Worm (Caenorhabditis elegans): ENCODE measurements around the gene Y37D8A.4.
"Not testable (repeated sequence)": the region's sequence is repeated elsewhere in the genome, so short reads cannot be mapped to it uniquely, and the experiment has no call there.

Y37D8A.4 gene

DNA sequence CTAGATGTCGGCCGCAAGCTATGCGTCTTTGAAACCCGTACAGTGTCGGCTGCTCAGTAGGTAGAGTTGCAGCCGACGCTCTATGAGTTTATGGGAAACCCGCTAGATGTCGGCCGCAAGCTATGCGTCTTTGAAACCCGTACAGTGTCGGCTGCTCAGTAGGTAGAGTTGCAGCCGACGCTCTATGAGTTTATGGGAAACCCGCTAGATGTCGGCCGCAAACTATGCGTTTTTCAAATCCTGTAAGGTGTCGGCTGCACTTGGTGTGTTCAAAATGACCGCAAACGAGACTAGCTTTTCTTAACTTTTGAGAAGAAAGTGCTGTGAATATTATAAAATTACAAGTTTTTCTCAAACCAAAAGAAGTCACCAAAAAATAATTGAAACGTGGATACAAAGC is 9.4 kb upstream of the Y37D8A.4 start:
- peak in 1 of 2 experiments; percentile 30 for TF ChIP-seq unc-62 (GFP tag; optimal IDR thresholded peaks at IDR 0.05 in 1 of 2)
- TF ChIP-seq unc-62 (tag; optimal IDR thresholded peaks at IDR 0.05) = not testable (repeated sequence)

DNA sequence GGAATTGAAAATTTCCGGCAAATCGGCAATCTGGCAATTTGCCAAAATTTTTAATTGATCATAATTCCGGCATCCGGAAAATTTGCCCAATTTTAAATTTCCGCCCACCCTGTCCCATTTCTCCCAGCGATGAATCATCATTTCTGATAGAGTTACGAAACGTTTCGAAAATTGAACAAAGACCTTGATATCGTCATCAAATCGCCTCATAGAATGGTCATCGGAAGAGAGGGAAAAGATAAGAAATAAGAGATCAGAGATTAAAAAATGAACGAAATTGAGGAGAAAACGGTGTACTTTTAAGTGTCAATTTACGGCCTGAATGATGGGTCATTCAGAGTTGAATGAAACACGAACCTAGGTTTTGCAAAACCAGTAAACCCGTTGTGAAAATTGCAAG is 8.9 kb upstream of the Y37D8A.4 start:
- no peak for TF ChIP-seq spr-1 (tag; optimal IDR thresholded peaks at IDR 0.05)
- no peak for TF ChIP-seq snpc-4 (tag; optimal IDR thresholded peaks at IDR 0.05)
- peak; percentile 73 for TF ChIP-seq dve-1 (tag; optimal IDR thresholded peaks at IDR 0.05; ENCODE audit: insufficient read depth)
- no peak for TF ChIP-seq nhr-48 (tag; optimal IDR thresholded peaks at IDR 0.05)
- TF ChIP-seq R02D3.7 (tag; optimal IDR thresholded peaks at IDR 0.05) = no peak
- no peak for TF ChIP-seq skn-1 (tag; optimal IDR thresholded peaks at IDR 0.05)
- no peak for TF ChIP-seq nhr-76 (tag; optimal IDR thresholded peaks at IDR 0.05)
- TF ChIP-seq pqm-1 (tag; optimal IDR thresholded peaks at IDR 0.05) = no peak
- peak; percentile 51 for TF ChIP-seq hlh-11 (tag; optimal IDR thresholded peaks at IDR 0.05)
- TF ChIP-seq F26F4.8 (GFP tag; conservative IDR thresholded peaks at IDR 0.05) = no peak
- no peak for TF ChIP-seq zfp-3 (GFP tag; conservative IDR thresholded peaks at IDR 0.05)
- TF ChIP-seq lin-13 (GFP tag; optimal IDR thresholded peaks at IDR 0.05) = peak; percentile 57
- no peak for TF ChIP-seq nhr-77 (tag; optimal IDR thresholded peaks at IDR 0.05)
- TF ChIP-seq aha-1 (tag) = peak; percentile 55
- TF ChIP-seq dpl-1 (GFP tag; optimal IDR thresholded peaks at IDR 0.05) = peak; percentile 3
- no peak for TF ChIP-seq lir-3 (tag; optimal IDR thresholded peaks at IDR 0.05)
- TF ChIP-seq ceh-32 (tag; optimal IDR thresholded peaks at IDR 0.05; ENCODE audit: poor library complexity) = no peak
- TF ChIP-seq mxl-2 (GFP tag; conservative IDR thresholded peaks at IDR 0.05) = no peak
- TF ChIP-seq lin-1 (GFP tag; IDR thresholded peaks at IDR 0.05) = no peak
- TF ChIP-seq dmd-6 (GFP tag; IDR thresholded peaks at IDR 0.05) = peak; percentile 69
- no peak for TF ChIP-seq lsy-2 (tag; optimal IDR thresholded peaks at IDR 0.05)
- TF ChIP-seq nhr-28 (tag; optimal IDR thresholded peaks at IDR 0.05) = peak; percentile 52

DNA sequence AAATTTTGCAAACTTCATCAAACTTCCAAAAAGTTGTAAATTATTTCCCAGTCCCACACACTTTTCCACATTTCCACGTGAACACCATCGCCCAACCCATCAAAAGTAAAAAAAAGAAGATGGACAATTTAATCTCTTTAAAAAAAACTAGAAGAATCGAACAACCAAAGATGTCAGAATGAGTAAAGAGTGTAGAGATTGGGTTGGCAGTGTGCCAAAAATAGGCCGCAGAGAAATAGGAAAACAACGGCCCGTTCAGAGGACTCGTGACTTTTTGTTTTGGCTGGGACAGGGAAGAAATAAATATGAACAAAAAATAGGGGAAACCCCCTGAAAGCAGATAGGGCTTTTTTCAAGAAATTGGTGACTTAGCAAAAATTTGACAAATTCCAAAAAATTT is 4.1 kb upstream of the Y37D8A.4 start:
- 0 out of 2 replicates have a peak, but pooled peaks have one; percentile 44 for TF ChIP-seq ceh-20 (GFP tag; IDR thresholded peaks at IDR 0.05)
- peak in 1 of 2 experiments; percentile 48 for TF ChIP-seq lsy-2 (tag; optimal IDR thresholded peaks at IDR 0.05)
- TF ChIP-seq mep-1 (tag; optimal IDR thresholded peaks at IDR 0.05) = peak; percentile 19
- TF ChIP-seq madf-5 (GFP tag; IDR thresholded peaks at IDR 0.05) = no peak
- TF ChIP-seq hif-1 (tag; optimal IDR thresholded peaks at IDR 0.05) = peak in 1 of 2 experiments; percentile 9
- TF ChIP-seq mdl-1 (tag; optimal IDR thresholded peaks at IDR 0.05) = peak; percentile 48 to 82
- TF ChIP-seq tra-1 (GFP tag; IDR thresholded peaks at IDR 0.05) = peak; percentile 65; the same call in 1 of the 2 replicates
- peak; percentile 61 for TF ChIP-seq cey-2 (tag; optimal IDR thresholded peaks at IDR 0.05; ENCODE audit: borderline replicate concordance, insufficient read depth)
- peak; percentile 49 for TF ChIP-seq nhr-28 (tag; optimal IDR thresholded peaks at IDR 0.05)
- no peak for TF ChIP-seq ZK337.2 (GFP tag; IDR thresholded peaks at IDR 0.05)
- TF ChIP-seq dmd-6 (GFP tag; IDR thresholded peaks at IDR 0.05) = peak; percentile 69
- TF ChIP-seq nhr-48 (tag; optimal IDR thresholded peaks at IDR 0.05) = peak; percentile 50
- no peak for TF ChIP-seq spr-3 (GFP tag; optimal IDR thresholded peaks at IDR 0.05)
- peak; percentile 75 for TF ChIP-seq hlh-30 (tag; optimal IDR thresholded peaks at IDR 0.05; ENCODE audit: insufficient read depth)
- TF ChIP-seq hlh-11 (tag; optimal IDR thresholded peaks at IDR 0.05) = peak; percentile 75
- TF ChIP-seq attf-4 (tag; optimal IDR thresholded peaks at IDR 0.05) = no peak
- TF ChIP-seq zip-11 (GFP tag; IDR thresholded peaks at IDR 0.05) = no peak
- no peak for TF ChIP-seq zfp-2 (tag; optimal IDR thresholded peaks at IDR 0.05)
- TF ChIP-seq dve-1 (tag; optimal IDR thresholded peaks at IDR 0.05; ENCODE audit: insufficient read depth) = peak; percentile 81
- no peak for TF ChIP-seq daf-8 (GFP tag; IDR thresholded peaks at IDR 0.05)
- TF ChIP-seq zip-2 (tag; optimal IDR thresholded peaks at IDR 0.05) = no peak
- TF ChIP-seq snpc-4 (tag; optimal IDR thresholded peaks at IDR 0.05) = no peak

All from whole organism, L4 larva.